In genomic region chr3R:21297387-21297956, dm6 we compare ENCODE assay signal across 5 fruit fly cellular contexts.
TF ChIP-seq lines count a peak whose summit lies in the region.

No protein-coding gene starts in this region.

- TF ChIP-seq CTCF in whole organism, embryonic (GFP tag; optimal IDR thresholded peaks at IDR 0.05; lab: Kevin White, UChicago): peak; percentile 22

TF ChIP-seq in whole organism, adult, 20 proteins besides CTCF, POLR2A, EP300 and RAD21 (continues in another document):
- TF ChIP-seq cnc (optimal IDR thresholded peaks at IDR 0.05; lab: Kevin White, UChicago): no peak
- TF ChIP-seq bab1 (GFP tag; optimal IDR thresholded peaks at IDR 0.05; lab: Kevin White, UChicago): no peak
- TF ChIP-seq Hr96 (GFP tag; optimal IDR thresholded peaks at IDR 0.05; lab: Kevin White, UChicago): peak; percentile 68
- peak; percentile 69 for TF ChIP-seq toe (GFP tag; optimal IDR thresholded peaks at IDR 0.05; lab: Kevin White, UChicago)
- TF ChIP-seq CG7045 (GFP tag; optimal IDR thresholded peaks at IDR 0.05; lab: Kevin White, UChicago): peak; percentile 80
- peak; percentile 96 for TF ChIP-seq Crg-1 (GFP tag; optimal IDR thresholded peaks at IDR 0.05; lab: Kevin White, UChicago)
- peak; percentile 52 for TF ChIP-seq Mnt (GFP tag; optimal IDR thresholded peaks at IDR 0.05; lab: Kevin White, UChicago)
- peak; percentile 91 for TF ChIP-seq pad (GFP tag; optimal IDR thresholded peaks at IDR 0.05; lab: Kevin White, UChicago)
- no peak for TF ChIP-seq tj (GFP tag; optimal IDR thresholded peaks at IDR 0.05; lab: Kevin White, UChicago)
- TF ChIP-seq CG14711 (tag; optimal IDR thresholded peaks at IDR 0.05; lab: Kevin White, UChicago): peak; percentile 56
- peak; percentile 43 for TF ChIP-seq Clk (GFP tag; optimal IDR thresholded peaks at IDR 0.05; lab: Kevin White, UChicago)
- TF ChIP-seq kay (GFP tag; lab: Kevin White, UChicago; ENCODE audit: borderline replicate concordance): peak; percentile 98
- TF ChIP-seq CG11617 (GFP tag; optimal IDR thresholded peaks at IDR 0.05; lab: Kevin White, UChicago): peak; percentile 23
- TF ChIP-seq CG12768 (GFP tag; optimal IDR thresholded peaks at IDR 0.05; lab: Kevin White, UChicago): peak; percentile 66
- peak; percentile 88 for TF ChIP-seq ovo (GFP tag; optimal IDR thresholded peaks at IDR 0.05; lab: Kevin White, UChicago)
- peak; percentile 86 for TF ChIP-seq cic (GFP tag; optimal IDR thresholded peaks at IDR 0.05; lab: Kevin White, UChicago)
- TF ChIP-seq CG7101 (tag; optimal IDR thresholded peaks at IDR 0.05; lab: Kevin White, UChicago): peak; percentile 88
- TF ChIP-seq CG5204 (GFP tag; optimal IDR thresholded peaks at IDR 0.05; lab: Kevin White, UChicago): peak; percentile 45

TF ChIP-seq in whole organism, embryonic, 481 proteins besides CTCF, POLR2A, EP300 and RAD21 (continues in another document):
- TF ChIP-seq lola (GFP tag; optimal IDR thresholded peaks at IDR 0.05; lab: Kevin White, UChicago) (peak in 1 of 3 experiments; percentile 57), CG10565 (GFP tag; optimal IDR thresholded peaks at IDR 0.05; lab: Kevin White, UChicago) (no peak), E2f2 (GFP tag; IDR thresholded peaks at IDR 0.05; lab: Robert Waterston, UW) (no peak), CG8290 (GFP tag; optimal IDR thresholded peaks at IDR 0.05; lab: Kevin White, UChicago) (peak; percentile 35), CG8290 (tag; optimal IDR thresholded peaks at IDR 0.05; lab: Kevin White, UChicago) (peak; percentile 38 to 64), CG1832 (GFP tag; optimal IDR thresholded peaks at IDR 0.05; lab: Kevin White, UChicago) (no peak), CG6254 (GFP tag; optimal IDR thresholded peaks at IDR 0.05; lab: Kevin White, UChicago) (peak; percentile 73), sc (optimal IDR thresholded peaks at IDR 0.05; lab: Kevin White, UChicago) (no peak), sc (GFP tag; optimal IDR thresholded peaks at IDR 0.05; lab: Kevin White, UChicago) (peak; percentile 78), CG14667 (GFP tag; IDR thresholded peaks at IDR 0.05; lab: Robert Waterston, UW) (no peak), klu (GFP tag; IDR thresholded peaks at IDR 0.05; lab: Robert Waterston, UW) (no peak), caup (GFP tag; optimal IDR thresholded peaks at IDR 0.05; lab: Kevin White, UChicago; ENCODE audit: severe bottlenecking) (peak; percentile 88), tna (GFP tag; IDR thresholded peaks at IDR 0.05; lab: Robert Waterston, UW; ENCODE audit: partially characterized antibody) (no peak), jing (GFP tag; optimal IDR thresholded peaks at IDR 0.05; lab: Kevin White, UChicago) (no peak), yki (optimal IDR thresholded peaks at IDR 0.05; lab: Kevin White, UChicago) (no peak), CG8924 (tag; optimal IDR thresholded peaks at IDR 0.05; lab: Kevin White, UChicago) (peak; percentile 68), Bteb2 (GFP tag; optimal IDR thresholded peaks at IDR 0.05; lab: Kevin White, UChicago) (peak; percentile 63), HmgZ (tag; optimal IDR thresholded peaks at IDR 0.05; lab: Kevin White, UChicago) (peak; percentile 84), CG13287 (GFP tag; IDR thresholded peaks at IDR 0.05; lab: Robert Waterston, UW; ENCODE audit: partially characterized antibody) (no peak)

TF ChIP-seq in whole organism, prepupa, 60 proteins besides CTCF, POLR2A, EP300 and RAD21 (continues in another document):
- TF ChIP-seq CG1621 (tag; optimal IDR thresholded peaks at IDR 0.05; lab: Kevin White, UChicago) (no peak), net (GFP tag; optimal IDR thresholded peaks at IDR 0.05; lab: Kevin White, UChicago) (peak; percentile 33), CG6163 (GFP tag; IDR thresholded peaks at IDR 0.05; lab: Robert Waterston, UW) (no peak), cyc (GFP tag; optimal IDR thresholded peaks at IDR 0.05; lab: Kevin White, UChicago) (no peak), fkh (GFP tag; optimal IDR thresholded peaks at IDR 0.05; lab: Kevin White, UChicago) (peak; percentile 99), CG32006 (GFP tag; optimal IDR thresholded peaks at IDR 0.05; lab: Kevin White, UChicago) (peak; percentile 19), CG11294 (GFP tag; IDR thresholded peaks at IDR 0.05; lab: Robert Waterston, UW) (no peak), Met (GFP tag; optimal IDR thresholded peaks at IDR 0.05; lab: Kevin White, UChicago) (no peak), pdm3 (GFP tag; optimal IDR thresholded peaks at IDR 0.05; lab: Kevin White, UChicago) (no peak), Eip78C (GFP tag; lab: Kevin White, UChicago) (peak; percentile 78), eg (GFP tag; IDR thresholded peaks at IDR 0.05; lab: Robert Waterston, UW) (no peak), CG3919 (GFP tag; optimal IDR thresholded peaks at IDR 0.05; lab: Kevin White, UChicago) (peak; percentile 45), CG6276 (GFP tag; optimal IDR thresholded peaks at IDR 0.05; lab: Kevin White, UChicago) (peak; percentile 40), salr (GFP tag; optimal IDR thresholded peaks at IDR 0.05; lab: Kevin White, UChicago) (no peak), CG34406 (GFP tag; optimal IDR thresholded peaks at IDR 0.05; lab: Kevin White, UChicago) (peak; percentile 13), CG4318 (GFP tag; optimal IDR thresholded peaks at IDR 0.05; lab: Kevin White, UChicago) (no peak), esn (GFP tag; optimal IDR thresholded peaks at IDR 0.05; lab: Kevin White, UChicago) (no peak), Hr38 (GFP tag; optimal IDR thresholded peaks at IDR 0.05; lab: Kevin White, UChicago) (no peak), CG31627 (GFP tag; optimal IDR thresholded peaks at IDR 0.05; lab: Kevin White, UChicago) (no peak), Sox102F (GFP tag; optimal IDR thresholded peaks at IDR 0.05; lab: Kevin White, UChicago) (no peak), CG9139 (GFP tag; optimal IDR thresholded peaks at IDR 0.05; lab: Kevin White, UChicago) (peak; percentile 55)

TF ChIP-seq in whole organism, pupa, 21 proteins besides CTCF, POLR2A, EP300 and RAD21:
- TF ChIP-seq Pif1B (GFP tag; optimal IDR thresholded peaks at IDR 0.05; lab: Kevin White, UChicago) (peak; percentile 55), fd96Ca (GFP tag; IDR thresholded peaks at IDR 0.05; lab: Robert Waterston, UW) (no peak), gl (tag; optimal IDR thresholded peaks at IDR 0.05; lab: Kevin White, UChicago) (peak; percentile 9), CG17806 (tag; optimal IDR thresholded peaks at IDR 0.05; lab: Kevin White, UChicago) (no peak), EcR (GFP tag; optimal IDR thresholded peaks at IDR 0.05; lab: Kevin White, UChicago) (peak; percentile 27), rn (GFP tag; IDR thresholded peaks at IDR 0.05; lab: Robert Waterston, UW) (no peak), Pif1A (GFP tag; optimal IDR thresholded peaks at IDR 0.05; lab: Kevin White, UChicago) (peak; percentile 63), CG8301 (tag; optimal IDR thresholded peaks at IDR 0.05; lab: Kevin White, UChicago) (peak; percentile 5), CG12605 (GFP tag; IDR thresholded peaks at IDR 0.05; lab: Robert Waterston, UW) (no peak), Snoo (tag; optimal IDR thresholded peaks at IDR 0.05; lab: Kevin White, UChicago) (peak; percentile 8), CG34367 (tag; optimal IDR thresholded peaks at IDR 0.05; lab: Kevin White, UChicago) (peak; percentile 7), CG14655 (GFP tag; optimal IDR thresholded peaks at IDR 0.05; lab: Kevin White, UChicago) (peak; percentile 8)

TF ChIP-seq in whole organism, wandering third instar larva, 38 proteins besides CTCF, POLR2A, EP300 and RAD21 (continues in another document):
- no peak for TF ChIP-seq pan (optimal IDR thresholded peaks at IDR 0.05; lab: Kevin White, UChicago)
- peak; percentile 92 for TF ChIP-seq CrebA (GFP tag; optimal IDR thresholded peaks at IDR 0.05; lab: Kevin White, UChicago; ENCODE audit: borderline replicate concordance)
- TF ChIP-seq dmrt93B (GFP tag; optimal IDR thresholded peaks at IDR 0.05; lab: Kevin White, UChicago): no peak
- no peak for TF ChIP-seq jim (GFP tag; optimal IDR thresholded peaks at IDR 0.05; lab: Kevin White, UChicago)
- peak in 1 of 2 experiments; percentile 2 for TF ChIP-seq foxo (GFP tag; optimal IDR thresholded peaks at IDR 0.05; lab: Kevin White, UChicago)
- TF ChIP-seq N (GFP tag; optimal IDR thresholded peaks at IDR 0.05; lab: Kevin White, UChicago): no peak
- TF ChIP-seq usp (GFP tag; optimal IDR thresholded peaks at IDR 0.05; lab: Kevin White, UChicago): no peak
- TF ChIP-seq sv (GFP tag; optimal IDR thresholded peaks at IDR 0.05; lab: Kevin White, UChicago): no peak
- no peak for TF ChIP-seq HLH106 (tag; optimal IDR thresholded peaks at IDR 0.05; lab: Kevin White, UChicago)
- peak; percentile 51 for TF ChIP-seq Hnf4 (GFP tag; optimal IDR thresholded peaks at IDR 0.05; lab: Kevin White, UChicago)
- TF ChIP-seq dsf (GFP tag; optimal IDR thresholded peaks at IDR 0.05; lab: Kevin White, UChicago; ENCODE audit: borderline replicate concordance): peak; percentile 9
- no peak for TF ChIP-seq CG9705 (GFP tag; optimal IDR thresholded peaks at IDR 0.05; lab: Kevin White, UChicago)
- TF ChIP-seq brk (GFP tag; optimal IDR thresholded peaks at IDR 0.05; lab: Kevin White, UChicago): peak; percentile 84
- peak; percentile 49 for TF ChIP-seq psq (GFP tag; optimal IDR thresholded peaks at IDR 0.05; lab: Kevin White, UChicago)
- no peak for TF ChIP-seq Rel (GFP tag; optimal IDR thresholded peaks at IDR 0.05; lab: Kevin White, UChicago)
- peak; percentile 55 for TF ChIP-seq Rel (tag; optimal IDR thresholded peaks at IDR 0.05; lab: Kevin White, UChicago)
- no peak for TF ChIP-seq Dfd (GFP tag; optimal IDR thresholded peaks at IDR 0.05; lab: Kevin White, UChicago)
- no peak for TF ChIP-seq Hr78 (GFP tag; optimal IDR thresholded peaks at IDR 0.05; lab: Kevin White, UChicago)
- no peak for TF ChIP-seq fru (GFP tag; optimal IDR thresholded peaks at IDR 0.05; lab: Kevin White, UChicago)
- peak; percentile 61 for TF ChIP-seq tai (GFP tag; optimal IDR thresholded peaks at IDR 0.05; lab: Kevin White, UChicago)
- no peak for TF ChIP-seq Mio (GFP tag; optimal IDR thresholded peaks at IDR 0.05; lab: Kevin White, UChicago)
- no peak for TF ChIP-seq Sp1 (GFP tag; optimal IDR thresholded peaks at IDR 0.05; lab: Kevin White, UChicago)
- peak; percentile 68 for TF ChIP-seq Jra (GFP tag; optimal IDR thresholded peaks at IDR 0.05; lab: Kevin White, UChicago)
- peak; percentile 89 for TF ChIP-seq sage (GFP tag; optimal IDR thresholded peaks at IDR 0.05; lab: Kevin White, UChicago)
- TF ChIP-seq dl (GFP tag; optimal IDR thresholded peaks at IDR 0.05; lab: Kevin White, UChicago; ENCODE audit: insufficient read depth in 1 of 2, partially characterized antibody in 2 of 2): peak; percentile 27 to 61
- no peak for TF ChIP-seq Myc (optimal IDR thresholded peaks at IDR 0.05; lab: Kevin White, UChicago)
- peak; percentile 82 for TF ChIP-seq Dif (GFP tag; optimal IDR thresholded peaks at IDR 0.05; lab: Kevin White, UChicago; ENCODE audit: partially characterized antibody)
- TF ChIP-seq br (GFP tag; optimal IDR thresholded peaks at IDR 0.05; lab: Kevin White, UChicago): peak; percentile 55
- peak; percentile 1 for TF ChIP-seq woc (GFP tag; optimal IDR thresholded peaks at IDR 0.05; lab: Kevin White, UChicago)
- no peak for TF ChIP-seq Vsx2 (GFP tag; optimal IDR thresholded peaks at IDR 0.05; lab: Kevin White, UChicago; ENCODE audit: partially characterized antibody)
